Worm (Caenorhabditis elegans): ENCODE measurements around the gene K09E9.4.

The K09E9.4 gene

ce11 chrX:15629615-15630014 is 625 bp downstream of the K09E9.4 start:
- no peak for TF ChIP-seq ets-4 (GFP tag; optimal IDR thresholded peaks at IDR 0.05)
- TF ChIP-seq ztf-3 (GFP tag; optimal IDR thresholded peaks at IDR 0.05), result peak; percentile 18
- no peak for TF ChIP-seq K12H6.12 (tag; optimal IDR thresholded peaks at IDR 0.05)
- no peak for TF ChIP-seq aptf-3 (GFP tag; IDR thresholded peaks at IDR 0.05)
- TF ChIP-seq F10E7.11 (tag; optimal IDR thresholded peaks at IDR 0.05), result no peak
- TF ChIP-seq nhr-80 (tag; optimal IDR thresholded peaks at IDR 0.05), result peak; percentile 5

- TF ChIP-seq dpff-1 (tag; optimal IDR thresholded peaks at IDR 0.05) (no peak), fkh-3 (tag; optimal IDR thresholded peaks at IDR 0.05) (no peak), ccch-3 (GFP tag; optimal IDR thresholded peaks at IDR 0.05) (no peak), nhr-80 (tag; optimal IDR thresholded peaks at IDR 0.05) (no peak), tlf-1 (GFP tag; optimal IDR thresholded peaks at IDR 0.05) (no peak), hsf-1 (GFP tag; IDR thresholded peaks at IDR 0.05) (no peak), nfya-1 (tag; optimal IDR thresholded peaks at IDR 0.05; ENCODE audit: borderline replicate concordance, insufficient read depth) (no peak), C17E4.6 (GFP tag; IDR thresholded peaks at IDR 0.05) (no peak), somi-1 (GFP tag; optimal IDR thresholded peaks at IDR 0.05) (no peak), tbx-9 (tag; optimal IDR thresholded peaks at IDR 0.05; ENCODE audit: borderline replicate concordance) (no peak), gei-17 (GFP tag; optimal IDR thresholded peaks at IDR 0.05) (no peak), unc-62 (GFP tag; optimal IDR thresholded peaks at IDR 0.05) (no peak), madf-3 (GFP tag; IDR thresholded peaks at IDR 0.05) (no peak), lag-1 (GFP tag; IDR thresholded peaks at IDR 0.05) (no peak), ceh-79 (tag; optimal IDR thresholded peaks at IDR 0.05) (no peak), attf-5 (GFP tag; optimal IDR thresholded peaks at IDR 0.05) (no peak), ceh-91 (GFP tag; IDR thresholded peaks at IDR 0.05) (no peak), F37B4.10 (GFP tag; IDR thresholded peaks at IDR 0.05) (no peak), Y56A3A.18 (GFP tag; IDR thresholded peaks at IDR 0.05) (no peak)
These were observed 1.3 kb downstream of the K09E9.4 start for ce11 chrX:15628945-15629344.

- TF ChIP-seq aptf-3 (GFP tag; IDR thresholded peaks at IDR 0.05), result no peak
- no peak for TF ChIP-seq lsl-1 (GFP tag; optimal IDR thresholded peaks at IDR 0.05)
- TF ChIP-seq F55B11.4 (tag; optimal IDR thresholded peaks at IDR 0.05; ENCODE audit: borderline replicate concordance, insufficient read depth), result no peak
- no peak for TF ChIP-seq repo-1 (tag; optimal IDR thresholded peaks at IDR 0.05)
- TF ChIP-seq snpc-4 (GFP tag; optimal IDR thresholded peaks at IDR 0.05), result no peak
- no peak for TF ChIP-seq snpc-4 (tag; optimal IDR thresholded peaks at IDR 0.05)
- TF ChIP-seq lir-1 (GFP tag; conservative IDR thresholded peaks at IDR 0.05), result no peak
- TF ChIP-seq Y53G8AR.9 (GFP tag; conservative IDR thresholded peaks at IDR 0.05), result no peak
- no peak for TF ChIP-seq let-607 (tag; optimal IDR thresholded peaks at IDR 0.05)
- TF ChIP-seq unc-62 (GFP tag; optimal IDR thresholded peaks at IDR 0.05), result no peak
- TF ChIP-seq F23B12.7 (tag; optimal IDR thresholded peaks at IDR 0.05; ENCODE audit: insufficient read depth), result no peak
- no peak for TF ChIP-seq F22D6.2 (tag; optimal IDR thresholded peaks at IDR 0.05)
These were observed 2.4 kb downstream of the K09E9.4 start for ce11 chrX:15627814-15628213.

ce11 chrX:15626119-15626850 is 4.0 kb downstream of the K09E9.4 start:
- TF ChIP-seq sptf-2 (GFP tag; optimal IDR thresholded peaks at IDR 0.05) (no peak), ztf-28 (GFP tag; IDR thresholded peaks at IDR 0.05) (no peak), ceh-27 (GFP tag; optimal IDR thresholded peaks at IDR 0.05) (no peak), ztf-22 (GFP tag; optimal IDR thresholded peaks at IDR 0.05) (no peak), nfya-1 (tag; optimal IDR thresholded peaks at IDR 0.05; ENCODE audit: borderline replicate concordance, insufficient read depth) (no peak), bed-2 (GFP tag; IDR thresholded peaks at IDR 0.05) (no peak)
